Fruit fly (Drosophila melanogaster) whole organism, pupa: ENCODE measurements around the gene Miro.

Experiments
- CG10348 ChIP-seq: fragments of 200-800 bp; sonication (Bioruptor generic); IDR thresholded peaks from 2 replicates; pipeline ENCODE4 v1.3.6; 2022; ENCODE audit warnings: missing biosample characterization, missing genetic modification characterization
- CG12605 ChIP-seq: fragments of 200-800 bp; sonication (Bioruptor generic); IDR thresholded peaks from 2 replicates; pipeline ENCODE4 v1.3.6; 2022; ENCODE audit warnings: missing biosample characterization, missing genetic modification characterization
- CG13204 ChIP-seq: fragments of 200-800 bp; sonication (Bioruptor generic); optimal IDR thresholded peaks from 2 replicates; lab custom pipeline; 2018; ENCODE audit warnings: missing biosample characterization, mild to moderate bottlenecking, missing genetic modification characterization, moderate library complexity
- CG14655 ChIP-seq: fragments of 200-800 bp; sonication (Bioruptor generic); optimal IDR thresholded peaks from 3 replicates; lab custom pipeline; 2017; ENCODE audit warnings: mild to moderate bottlenecking, missing biosample characterization, missing genetic modification reagents, missing genetic modification characterization
- CG15710 ChIP-seq: fragments of 200-800 bp; sonication (Bioruptor generic); optimal IDR thresholded peaks from 2 replicates; lab custom pipeline; 2018; ENCODE audit warnings: missing biosample characterization, mild to moderate bottlenecking, missing genetic modification characterization, moderate library complexity
- CG17806 ChIP-seq: fragments of 200-800 bp; sonication (Bioruptor generic); optimal IDR thresholded peaks from 2 replicates; lab custom pipeline; 2018; ENCODE audit warnings: missing biosample characterization, mild to moderate bottlenecking, missing genetic modification characterization, moderate library complexity
- CG32121 ChIP-seq: fragments of 200-800 bp; sonication (Bioruptor generic); IDR thresholded peaks from 2 replicates; pipeline ENCODE4 v1.3.6; 2022; ENCODE audit warnings: missing biosample characterization, missing genetic modification characterization
- CG34367 ChIP-seq: fragments of 200-800 bp; sonication (Bioruptor generic); optimal IDR thresholded peaks from 2 replicates; lab custom pipeline; 2018; ENCODE audit warnings: missing biosample characterization, mild to moderate bottlenecking, missing genetic modification characterization
- CG4496 ChIP-seq: fragments of 200-800 bp; sonication (Bioruptor generic); IDR thresholded peaks from 3 replicates; pipeline ENCODE4 v1.3.6; 2022; ENCODE audit warnings: missing biosample characterization, missing genetic modification characterization
- CG8159 ChIP-seq: fragments of 200-800 bp; sonication (Bioruptor generic); optimal IDR thresholded peaks from 3 replicates; lab custom pipeline; 2018; ENCODE audit warnings: missing biosample characterization, mild to moderate bottlenecking, missing genetic modification characterization, moderate library complexity
- CG8301 ChIP-seq: fragments of 200-800 bp; sonication (Bioruptor generic); optimal IDR thresholded peaks from 2 replicates; lab custom pipeline; 2018; ENCODE audit warnings: missing biosample characterization, mild to moderate bottlenecking, missing genetic modification characterization
- CG9948 ChIP-seq: fragments of 200-800 bp; sonication (Bioruptor generic); optimal IDR thresholded peaks from 2 replicates; lab custom pipeline; 2018; ENCODE audit warnings: missing biosample characterization, mild to moderate bottlenecking, missing genetic modification characterization, moderate library complexity
- D1 ChIP-seq: fragments of 200-800 bp; sonication (Bioruptor generic); optimal IDR thresholded peaks from 2 replicates; lab custom pipeline; 2018; ENCODE audit warnings: missing biosample characterization, mild to moderate bottlenecking, missing genetic modification characterization, moderate library complexity
- EcR ChIP-seq: fragments of 200-800 bp; sonication (Bioruptor generic); optimal IDR thresholded peaks from 3 replicates; lab custom pipeline; 2019; ENCODE audit warnings: missing biosample characterization, missing genetic modification characterization, mild to moderate bottlenecking, moderate library complexity, missing genetic modification reagents
- Ets98B ChIP-seq: fragments of 200-800 bp; sonication (Bioruptor generic); IDR thresholded peaks from 2 replicates; pipeline ENCODE4 v1.3.6; 2022; ENCODE audit warnings: missing biosample characterization, missing genetic modification characterization
- Pif1A ChIP-seq: fragments of 200-800 bp; sonication (Bioruptor generic); optimal IDR thresholded peaks from 3 replicates; lab custom pipeline; 2016; ENCODE audit warnings: missing biosample characterization, missing genetic modification characterization
- Pif1B ChIP-seq: fragments of 200-800 bp; sonication (Bioruptor generic); optimal IDR thresholded peaks from 3 replicates; lab custom pipeline; 2016; ENCODE audit warnings: missing biosample characterization, missing genetic modification characterization
- Snoo ChIP-seq: fragments of 200-800 bp; sonication (Bioruptor generic); optimal IDR thresholded peaks from 3 replicates; lab custom pipeline; 2017; ENCODE audit warnings: missing biosample characterization, mild to moderate bottlenecking, missing genetic modification characterization, inconsistent platforms
- fd96Ca ChIP-seq: fragments of 200-800 bp; sonication (Bioruptor generic); IDR thresholded peaks from 3 replicates; pipeline ENCODE4 v1.3.6; 2022; ENCODE audit warnings: missing biosample characterization, missing genetic modification characterization
- gl ChIP-seq: fragments of 200-800 bp; sonication (Bioruptor generic); optimal IDR thresholded peaks from 2 replicates; lab custom pipeline; 2018; ENCODE audit warnings: missing biosample characterization, mild to moderate bottlenecking, missing genetic modification characterization
- rn ChIP-seq: fragments of 200-800 bp; sonication (Bioruptor generic); IDR thresholded peaks from 2 replicates; pipeline ENCODE4 v1.3.6; 2022; ENCODE audit warnings: missing biosample characterization, missing genetic modification characterization

The Miro gene

dm6 chr3R:24017648-24018047, 21.0 kb downstream of the Miro start:
- peak; percentile 9 for TF ChIP-seq Pif1A (GFP tag; lab: Kevin White, UChicago)
- peak; percentile 29 for TF ChIP-seq CG14655 (GFP tag; lab: Kevin White, UChicago)
- TF ChIP-seq CG9948 (tag; lab: Kevin White, UChicago), result no peak
- peak; percentile 14 for TF ChIP-seq CG17806 (tag; lab: Kevin White, UChicago)
- no peak for TF ChIP-seq CG12605
- no peak for TF ChIP-seq CG10348

dm6 chr3R:24015939-24016913, 22.4 kb downstream of the Miro start:
- 0 out of 2 replicates have a peak, but pooled peaks have one; percentile 45 for TF ChIP-seq CG12605
- no peak for TF ChIP-seq Snoo (tag; lab: Kevin White, UChicago)
- TF ChIP-seq CG9948 (tag; lab: Kevin White, UChicago), result no peak
- TF ChIP-seq EcR (GFP tag; lab: Kevin White, UChicago), result peak; percentile 92
- no peak for TF ChIP-seq CG17806 (tag; lab: Kevin White, UChicago)
- TF ChIP-seq fd96Ca, result 0 out of 3 replicates have a peak, but pooled peaks have one; percentile 45
- no peak for TF ChIP-seq gl (tag; lab: Kevin White, UChicago)
- TF ChIP-seq CG13204 (GFP tag; lab: Kevin White, UChicago), result no peak
- 0 out of 2 replicates have a peak, but pooled peaks have one; percentile 19 for TF ChIP-seq CG32121 (GFP tag; lab: Robert Waterston, UW)
- TF ChIP-seq CG8301, result no peak
- TF ChIP-seq CG10348, result no peak
- TF ChIP-seq CG14655 (GFP tag; lab: Kevin White, UChicago), result no peak
- TF ChIP-seq rn (GFP tag; lab: Robert Waterston, UW), result no peak
- TF ChIP-seq CG34367, result no peak
- no peak for TF ChIP-seq Pif1A (GFP tag; lab: Kevin White, UChicago)
- TF ChIP-seq D1 (tag; lab: Kevin White, UChicago), result no peak
- TF ChIP-seq CG15710 (tag; lab: Kevin White, UChicago), result no peak
- TF ChIP-seq CG4496 (GFP tag; lab: Robert Waterston, UW), result peak; percentile 34; the same call in 1 of the 3 replicates
- no peak for TF ChIP-seq Pif1B (GFP tag; lab: Kevin White, UChicago)
- TF ChIP-seq Ets98B (GFP tag; lab: Robert Waterston, UW), result 0 out of 2 replicates have a peak, but pooled peaks have one; percentile 22
- TF ChIP-seq CG8159 (tag; lab: Kevin White, UChicago), result no peak

DNA sequence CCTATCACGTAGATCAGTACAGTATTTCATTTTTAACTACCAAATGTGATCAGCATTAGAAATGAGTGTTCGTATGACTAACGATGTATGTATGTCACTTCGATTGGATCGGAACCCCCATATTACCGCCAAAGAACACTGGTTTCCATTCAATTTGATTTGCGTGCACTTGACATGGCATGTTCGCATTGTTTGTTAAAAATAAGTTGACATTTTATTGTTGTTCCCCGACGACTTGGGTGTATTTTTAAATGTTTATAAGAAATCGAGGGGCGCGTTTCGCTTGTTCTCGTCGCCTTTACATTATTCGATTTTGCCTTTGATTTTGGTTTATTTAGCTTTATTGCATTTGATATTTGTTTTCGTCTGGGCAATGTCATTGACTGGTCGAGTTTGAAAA, 23.2 kb downstream of the Miro start:
- TF ChIP-seq CG12605 (no peak), fd96Ca (no peak)
- TF ChIP-seq, all 21 proteins: peak for 0

DNA sequence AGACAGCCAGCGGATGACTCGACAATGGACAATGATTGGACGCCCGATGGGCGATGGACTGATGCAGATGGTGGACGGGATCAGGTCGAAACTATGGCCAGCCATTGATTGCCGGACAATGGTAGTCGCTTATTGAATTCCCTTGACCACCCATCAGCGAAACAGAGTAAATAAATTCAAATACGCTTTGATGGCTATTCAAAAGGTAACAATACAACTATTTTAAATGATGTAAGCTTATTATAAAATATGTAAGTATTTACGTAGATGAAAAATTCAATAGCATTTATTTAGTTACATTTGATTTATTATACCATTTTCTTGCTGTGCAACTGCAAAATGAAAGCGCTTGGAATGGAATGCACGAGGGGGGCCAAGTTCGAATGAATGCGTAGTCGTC, 24.0 kb downstream of the Miro start:
- TF ChIP-seq Ets98B (GFP tag; lab: Robert Waterston, UW) (no peak), CG4496 (GFP tag; lab: Robert Waterston, UW) (0 out of 3 replicates have a peak, but pooled peaks have one; percentile 25), CG15710 (tag; lab: Kevin White, UChicago) (peak; percentile 30)

- TF ChIP-seq Ets98B (GFP tag; lab: Robert Waterston, UW) (no peak), CG4496 (GFP tag; lab: Robert Waterston, UW) (no peak), gl (tag; lab: Kevin White, UChicago) (no peak), CG8301 (no peak), CG32121 (GFP tag; lab: Robert Waterston, UW) (no peak), Pif1B (GFP tag; lab: Kevin White, UChicago) (no peak), CG34367 (no peak), CG9948 (tag; lab: Kevin White, UChicago) (no peak)
Measured at dm6 chr3R:24012038-24012693, 26.5 kb downstream of the Miro start.

- no peak for TF ChIP-seq CG9948 (tag; lab: Kevin White, UChicago)
- TF ChIP-seq CG32121 (GFP tag; lab: Robert Waterston, UW), result peak; percentile 72
- no peak for TF ChIP-seq EcR (GFP tag; lab: Kevin White, UChicago)
- no peak for TF ChIP-seq CG10348
- no peak for TF ChIP-seq D1 (tag; lab: Kevin White, UChicago)
- peak; percentile 16 for TF ChIP-seq Snoo (tag; lab: Kevin White, UChicago)
- TF ChIP-seq fd96Ca, result peak; percentile 51; the same call in 2 of the 3 replicates
- TF ChIP-seq CG15710 (tag; lab: Kevin White, UChicago), result peak; percentile 7
- TF ChIP-seq CG34367, result no peak
- TF ChIP-seq CG13204 (GFP tag; lab: Kevin White, UChicago), result peak; percentile 46
- peak; percentile 55 for TF ChIP-seq CG12605
- TF ChIP-seq CG8159 (tag; lab: Kevin White, UChicago), result peak; percentile 21
- 0 out of 2 replicates have a peak, but pooled peaks have one; percentile 13 for TF ChIP-seq rn (GFP tag; lab: Robert Waterston, UW)
- peak; percentile 62 for TF ChIP-seq CG14655 (GFP tag; lab: Kevin White, UChicago)
- TF ChIP-seq gl (tag; lab: Kevin White, UChicago), result no peak
- TF ChIP-seq Pif1A (GFP tag; lab: Kevin White, UChicago), result peak; percentile 39
- TF ChIP-seq CG8301, result peak; percentile 53
- peak; percentile 75; the same call in 2 of the 3 replicates for TF ChIP-seq CG4496 (GFP tag; lab: Robert Waterston, UW)
- TF ChIP-seq CG17806 (tag; lab: Kevin White, UChicago), result no peak
- TF ChIP-seq Ets98B (GFP tag; lab: Robert Waterston, UW), result peak; percentile 61
- TF ChIP-seq Pif1B (GFP tag; lab: Kevin White, UChicago), result no peak
- TF ChIP-seq, all 21 proteins: peak for 13
Measured at dm6 chr3R:24010637-24011214, 27.9 kb downstream of the Miro start.
